Fruit fly (Drosophila melanogaster): ENCODE data around the gene Rph.

The Rph gene

DNA sequence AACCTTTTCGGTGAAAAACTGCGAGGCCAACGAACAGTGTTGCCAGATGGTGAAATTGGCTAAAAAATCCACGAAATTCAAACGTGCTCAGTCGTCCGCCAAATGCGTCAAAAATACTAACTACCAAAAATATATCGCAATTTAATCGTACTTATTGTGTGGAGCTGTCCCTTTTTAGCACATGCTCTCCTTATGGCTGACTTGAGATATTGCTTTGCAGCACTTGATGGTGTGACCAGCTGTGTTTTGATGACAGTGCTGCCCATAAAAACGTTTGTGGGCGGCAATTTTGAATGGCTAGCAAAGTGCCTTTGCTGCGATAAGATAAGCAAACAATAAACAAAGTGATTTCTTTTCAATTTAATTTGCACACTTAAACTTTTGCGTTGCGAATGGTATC lies 6.7 kb upstream of the Rph start, which contains the start of gene Tango5:
Gene Tango5 (minus strand): TSS at position 208 of the 400 bp plus-strand sequence.
- no peak for TF ChIP-seq psq (optimal IDR thresholded peaks at IDR 0.05)
- no peak for TF ChIP-seq pan (optimal IDR thresholded peaks at IDR 0.05)
- no peak for TF ChIP-seq CG8478 (optimal IDR thresholded peaks at IDR 0.05)
- TF ChIP-seq EcR (GFP tag; optimal IDR thresholded peaks at IDR 0.05), result no peak
- no peak for TF ChIP-seq Dll (optimal IDR thresholded peaks at IDR 0.05)
- no peak for TF ChIP-seq usp (GFP tag; optimal IDR thresholded peaks at IDR 0.05)

dm6 chrX:10762959-10763883 lies 5.8 kb upstream of the Rph start:
- no peak for TF ChIP-seq Dll (optimal IDR thresholded peaks at IDR 0.05)
- TF ChIP-seq CG8478 (optimal IDR thresholded peaks at IDR 0.05), result no peak
- TF ChIP-seq usp (GFP tag; optimal IDR thresholded peaks at IDR 0.05), result no peak
- no peak for TF ChIP-seq EcR (GFP tag; optimal IDR thresholded peaks at IDR 0.05)
- no peak for TF ChIP-seq pan (optimal IDR thresholded peaks at IDR 0.05)
- TF ChIP-seq psq (optimal IDR thresholded peaks at IDR 0.05), result no peak

DNA sequence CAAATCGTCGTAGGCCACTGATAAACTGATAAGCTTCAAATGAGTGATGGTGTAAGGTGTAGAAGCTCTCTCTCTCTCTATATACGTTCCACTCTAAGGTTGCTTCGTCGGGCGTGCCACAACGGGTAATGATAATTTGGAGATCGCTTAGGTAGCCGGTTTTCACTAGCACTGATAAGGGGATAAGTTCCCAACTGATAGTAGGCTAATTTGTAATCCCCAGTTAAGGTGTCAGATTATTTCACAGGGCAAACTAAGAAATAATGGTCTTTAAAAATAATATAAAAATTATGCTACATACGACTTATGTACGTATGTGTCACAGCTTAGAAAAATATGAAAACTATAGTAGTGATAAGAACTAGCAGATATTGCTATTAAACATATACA lies 5.1 kb upstream of the Rph start:
- TF ChIP-seq EcR (GFP tag; optimal IDR thresholded peaks at IDR 0.05) (no peak), psq (optimal IDR thresholded peaks at IDR 0.05) (no peak), Dll (optimal IDR thresholded peaks at IDR 0.05) (no peak), pan (optimal IDR thresholded peaks at IDR 0.05) (no peak), CG8478 (optimal IDR thresholded peaks at IDR 0.05) (no peak), usp (GFP tag; optimal IDR thresholded peaks at IDR 0.05) (no peak)

DNA sequence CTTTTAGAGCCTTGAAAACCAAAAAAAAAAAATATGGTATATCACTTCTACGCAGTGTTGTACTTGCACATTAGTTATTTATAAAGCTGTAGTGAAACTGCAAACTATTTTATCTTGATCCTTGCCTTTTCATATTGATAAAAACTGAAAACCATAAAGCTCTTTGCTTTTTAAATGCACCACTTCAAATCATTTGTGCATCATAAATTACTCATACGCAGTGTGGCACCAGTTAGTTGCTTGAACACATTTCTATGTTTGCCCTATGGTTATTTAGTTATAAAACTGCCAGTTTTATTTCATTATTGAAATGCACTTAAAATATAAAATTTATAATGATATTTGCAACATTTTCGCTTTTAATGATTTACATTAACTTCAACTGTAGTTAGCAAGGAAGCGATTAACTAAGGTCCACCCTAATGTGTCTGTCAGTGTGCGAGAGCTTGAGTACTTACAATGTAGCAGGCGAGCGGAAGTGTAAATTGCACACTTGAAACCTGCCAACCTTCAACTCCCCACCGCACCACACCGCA lies 1.4 kb downstream of the Rph start:
- no peak for TF ChIP-seq psq (optimal IDR thresholded peaks at IDR 0.05)
- no peak for TF ChIP-seq Dll (optimal IDR thresholded peaks at IDR 0.05)

DNA sequence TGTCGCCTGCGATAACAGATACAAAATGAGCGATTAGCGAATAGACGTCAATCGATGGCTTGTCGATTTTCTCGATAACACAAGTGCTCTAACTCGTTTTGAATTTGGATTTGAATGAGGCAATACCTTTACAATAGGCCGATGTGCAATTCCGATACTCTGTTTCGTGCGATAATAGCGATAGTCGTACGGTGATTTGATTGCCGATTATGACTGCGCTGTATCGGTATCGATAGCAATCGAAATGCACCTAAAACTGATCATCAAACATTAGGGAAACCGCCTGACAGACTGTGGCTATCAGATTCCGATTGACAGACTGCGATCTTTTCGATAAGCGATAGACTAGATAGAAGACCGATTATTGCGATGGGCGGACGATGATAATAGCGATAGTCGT lies 5.7 kb downstream of the Rph start:
- TF ChIP-seq Dll (optimal IDR thresholded peaks at IDR 0.05), result no peak
- no peak for TF ChIP-seq usp (GFP tag; optimal IDR thresholded peaks at IDR 0.05)
- no peak for TF ChIP-seq pan (optimal IDR thresholded peaks at IDR 0.05)
- TF ChIP-seq psq (optimal IDR thresholded peaks at IDR 0.05), result no peak
- no peak for TF ChIP-seq EcR (GFP tag; optimal IDR thresholded peaks at IDR 0.05)
- TF ChIP-seq CG8478 (optimal IDR thresholded peaks at IDR 0.05), result no peak

DNA sequence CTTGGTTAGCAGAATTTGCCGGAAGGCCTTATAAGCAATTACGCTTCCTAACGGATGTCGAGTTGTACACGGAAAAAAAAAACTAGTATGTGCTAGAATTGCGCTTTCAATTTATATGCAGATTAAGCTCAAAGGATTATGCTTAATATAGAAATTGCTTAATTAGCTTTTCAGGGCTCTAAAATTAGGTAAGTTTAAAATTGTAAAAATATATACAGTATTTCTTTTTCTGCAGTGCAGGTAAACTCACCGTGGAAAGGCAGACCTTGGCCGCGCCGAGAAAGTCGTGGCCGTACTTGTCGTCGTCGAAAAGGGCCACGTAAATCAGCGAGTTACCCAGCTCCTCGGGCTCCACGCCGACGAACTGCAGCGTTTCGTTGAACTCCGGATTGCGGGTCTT lies 6.8 kb downstream of the Rph start:
- TF ChIP-seq psq (optimal IDR thresholded peaks at IDR 0.05), result no peak
- TF ChIP-seq EcR (GFP tag; optimal IDR thresholded peaks at IDR 0.05), result no peak

DNA sequence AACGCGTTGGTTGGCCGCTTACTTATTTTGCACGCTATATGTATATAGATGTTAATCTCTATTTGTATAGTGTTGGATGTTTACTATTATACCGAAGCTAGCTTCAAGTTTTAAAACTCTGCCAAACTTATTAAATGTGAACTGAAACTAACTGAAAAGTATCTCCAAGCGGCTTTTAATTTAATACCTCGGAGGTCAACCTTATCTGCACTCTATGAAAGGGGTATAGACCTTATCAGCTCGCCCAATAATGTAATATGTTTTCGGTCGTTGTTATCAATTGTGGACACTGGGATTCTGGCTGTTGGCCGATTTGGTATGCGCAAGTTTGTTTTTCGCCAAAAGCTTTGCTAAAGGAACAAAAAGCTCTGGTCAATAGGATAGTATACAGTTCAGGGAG lies 8.8 kb downstream of the Rph start:
- TF ChIP-seq EcR (GFP tag; optimal IDR thresholded peaks at IDR 0.05) (no peak), usp (GFP tag; optimal IDR thresholded peaks at IDR 0.05) (no peak), psq (optimal IDR thresholded peaks at IDR 0.05) (no peak), CG8478 (optimal IDR thresholded peaks at IDR 0.05) (no peak), Dll (optimal IDR thresholded peaks at IDR 0.05) (no peak), pan (optimal IDR thresholded peaks at IDR 0.05) (no peak)

dm6 chrX:10745590-10745953 lies 11.9 kb downstream of the Rph start:
- TF ChIP-seq psq (optimal IDR thresholded peaks at IDR 0.05), result no peak
- TF ChIP-seq CG8478 (optimal IDR thresholded peaks at IDR 0.05), result no peak
- TF ChIP-seq Dll (optimal IDR thresholded peaks at IDR 0.05), result no peak
- TF ChIP-seq usp (GFP tag; optimal IDR thresholded peaks at IDR 0.05), result no peak
- no peak for TF ChIP-seq pan (optimal IDR thresholded peaks at IDR 0.05)
- no peak for TF ChIP-seq EcR (GFP tag; optimal IDR thresholded peaks at IDR 0.05)

DNA sequence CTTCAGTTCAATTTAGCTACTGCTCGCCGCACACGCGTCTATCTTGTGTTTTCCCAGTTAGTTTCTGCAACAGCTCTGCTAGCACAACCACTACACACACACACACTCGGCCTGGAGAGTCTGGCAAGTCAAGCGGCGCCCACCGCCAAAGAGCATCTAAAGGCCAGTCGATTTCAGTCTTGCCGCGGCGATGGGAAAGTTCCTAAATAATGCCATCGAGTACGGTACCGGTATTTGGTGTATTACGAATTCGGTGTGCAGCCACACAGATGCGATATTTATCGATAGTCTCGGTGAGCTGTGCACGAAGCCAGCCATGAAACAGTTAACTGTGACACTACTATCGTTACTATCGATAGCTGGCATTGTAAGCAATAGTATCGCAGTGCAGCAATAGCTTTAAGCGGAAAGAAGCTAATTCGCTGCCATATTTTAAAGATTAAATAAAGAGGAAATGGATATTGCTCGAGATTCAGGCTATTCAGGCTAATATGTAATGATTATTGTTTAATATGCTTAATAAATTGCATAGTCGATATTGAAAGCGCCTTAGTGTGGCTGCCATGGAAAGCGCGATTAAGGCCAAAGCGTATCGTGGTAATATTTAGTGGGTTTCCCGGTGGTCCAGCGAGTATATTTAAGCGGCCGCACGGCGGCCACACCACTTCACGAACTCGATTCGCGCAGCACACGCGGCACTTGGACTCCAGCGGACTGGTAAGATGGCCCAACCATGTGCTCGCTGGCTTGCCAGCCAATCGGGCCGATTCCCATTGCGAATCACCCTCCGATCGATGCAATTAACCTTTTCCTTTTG lies 12.5 kb downstream of the Rph start, which contains the start of gene stx:
Gene stx (minus strand): TSS at position 171 of the 817 bp plus-strand sequence.
- no peak for TF ChIP-seq pan (optimal IDR thresholded peaks at IDR 0.05)
- no peak for TF ChIP-seq EcR (GFP tag; optimal IDR thresholded peaks at IDR 0.05)
- no peak for TF ChIP-seq usp (GFP tag; optimal IDR thresholded peaks at IDR 0.05)
- no peak for TF ChIP-seq Dll (optimal IDR thresholded peaks at IDR 0.05)
- TF ChIP-seq psq (optimal IDR thresholded peaks at IDR 0.05), result no peak
- TF ChIP-seq CG8478 (optimal IDR thresholded peaks at IDR 0.05), result no peak

dm6 chrX:10744315-10744767 lies 13.1 kb downstream of the Rph start, which contains the start of gene ras:
TSS of gene ras (plus strand) at chrX:10744502.
- TF ChIP-seq usp (GFP tag; optimal IDR thresholded peaks at IDR 0.05) (no peak), psq (optimal IDR thresholded peaks at IDR 0.05) (no peak)

dm6 chrX:10743825-10744224 lies 13.6 kb downstream of the Rph start:
- TF ChIP-seq Dll (optimal IDR thresholded peaks at IDR 0.05), result no peak
- TF ChIP-seq usp (GFP tag; optimal IDR thresholded peaks at IDR 0.05), result no peak
- no peak for TF ChIP-seq psq (optimal IDR thresholded peaks at IDR 0.05)
- TF ChIP-seq CG8478 (optimal IDR thresholded peaks at IDR 0.05), result no peak

DNA sequence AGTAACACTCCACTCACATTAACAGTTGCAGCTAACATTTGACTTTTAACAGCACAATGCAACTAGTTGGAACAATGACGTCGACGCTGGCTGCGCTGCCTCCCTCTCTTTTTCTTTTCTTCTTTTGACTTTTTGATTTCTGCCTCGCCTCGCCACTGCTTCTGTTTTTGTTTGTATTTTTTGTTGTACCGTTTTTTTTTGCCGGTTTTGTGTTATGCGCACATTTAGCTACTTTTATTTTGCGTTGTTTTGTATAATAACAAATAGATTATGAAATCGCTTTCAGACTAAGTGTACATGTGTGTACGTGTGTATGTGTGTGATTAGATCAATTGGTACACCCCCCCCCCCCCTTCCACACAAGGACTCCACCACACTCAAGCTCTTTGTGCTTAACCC lies 14.9 kb downstream of the Rph start:
- no peak for TF ChIP-seq Dll (optimal IDR thresholded peaks at IDR 0.05)
- no peak for TF ChIP-seq pan (optimal IDR thresholded peaks at IDR 0.05)
- TF ChIP-seq usp (GFP tag; optimal IDR thresholded peaks at IDR 0.05), result no peak
- TF ChIP-seq EcR (GFP tag; optimal IDR thresholded peaks at IDR 0.05), result no peak
- TF ChIP-seq psq (optimal IDR thresholded peaks at IDR 0.05), result no peak
- no peak for TF ChIP-seq CG8478 (optimal IDR thresholded peaks at IDR 0.05)
